Worm (Caenorhabditis elegans): Measurements from ENCODE around the gene otpl-6.
A peak's percentile ranks its signal among the peaks of the same experiment; 100 is the strongest.

otpl-6 gene

DNA sequence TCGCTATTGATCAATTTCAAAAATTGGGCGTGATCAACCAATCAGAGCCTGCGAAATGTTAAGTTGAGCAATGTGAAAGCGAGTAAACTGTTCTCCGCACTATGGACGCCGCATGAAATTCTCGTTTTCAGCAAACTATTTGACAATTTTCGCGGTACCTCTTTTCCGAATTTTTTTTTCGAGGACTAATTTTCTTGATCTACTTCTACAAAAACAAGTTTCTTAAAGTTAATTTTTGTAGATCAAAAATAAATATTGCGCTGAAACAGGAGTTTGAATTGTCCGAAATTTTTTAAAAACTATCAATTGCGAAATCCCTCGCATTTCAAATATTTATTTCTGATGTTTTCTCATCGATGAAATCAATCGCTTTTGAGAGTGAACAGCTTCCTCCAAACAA is 8.2 kb upstream of the otpl-6 start:
- TF ChIP-seq tab-1 (GFP tag; IDR thresholded peaks at IDR 0.05), result no peak
- no peak for TF ChIP-seq ztf-29 (GFP tag; IDR thresholded peaks at IDR 0.05)

DNA sequence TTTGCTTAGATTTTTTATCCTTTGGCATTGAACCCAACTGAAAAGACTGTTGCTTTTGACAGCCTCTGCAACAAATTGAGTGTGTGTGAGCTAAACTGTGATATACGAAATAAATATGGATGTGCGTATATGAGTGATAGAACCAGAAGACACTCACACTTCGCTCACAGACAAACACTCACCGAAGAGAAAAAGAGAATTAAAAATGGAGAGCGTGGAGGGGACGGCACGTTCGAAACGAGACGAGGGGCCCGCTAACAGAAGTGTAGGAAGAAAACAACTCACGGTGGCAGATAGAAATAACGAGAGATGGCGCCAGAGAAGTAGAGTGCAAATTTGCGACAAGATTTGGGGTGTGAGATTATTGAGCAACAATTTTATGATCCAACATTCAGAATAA is 7.6 kb upstream of the otpl-6 start:
- TF ChIP-seq ztf-23 (GFP tag; IDR thresholded peaks at IDR 0.05) (no peak), cog-1 (tag; optimal IDR thresholded peaks at IDR 0.05) (no peak), klf-2 (GFP tag; conservative IDR thresholded peaks at IDR 0.05) (no peak), flt-1 (GFP tag; IDR thresholded peaks at IDR 0.05) (no peak), T22C8.4 (GFP tag; IDR thresholded peaks at IDR 0.05) (no peak), ztf-29 (GFP tag; IDR thresholded peaks at IDR 0.05) (no peak), med-1 (GFP tag; optimal IDR thresholded peaks at IDR 0.05; ENCODE audit: insufficient read depth) (no peak), tab-1 (GFP tag; IDR thresholded peaks at IDR 0.05) (no peak), ref-1 (GFP tag; conservative IDR thresholded peaks at IDR 0.05) (no peak)

ce11 chrV:8518822-8519392 is 7.0 kb upstream of the otpl-6 start, which contains the start of gene F45F2.10:
Gene F45F2.10, minus strand, starts transcription at chrV:8518872.
- TF ChIP-seq ztf-29 (GFP tag; IDR thresholded peaks at IDR 0.05), result no peak
- no peak for TF ChIP-seq ref-1 (GFP tag; conservative IDR thresholded peaks at IDR 0.05)
- TF ChIP-seq ztf-23 (GFP tag; IDR thresholded peaks at IDR 0.05), result no peak
- no peak for TF ChIP-seq flt-1 (GFP tag; IDR thresholded peaks at IDR 0.05)
- TF ChIP-seq T22C8.4 (GFP tag; IDR thresholded peaks at IDR 0.05), result no peak
- TF ChIP-seq cog-1 (tag; optimal IDR thresholded peaks at IDR 0.05), result no peak
- no peak for TF ChIP-seq klf-2 (GFP tag; conservative IDR thresholded peaks at IDR 0.05)
- TF ChIP-seq tab-1 (GFP tag; IDR thresholded peaks at IDR 0.05), result no peak
- TF ChIP-seq med-1 (GFP tag; optimal IDR thresholded peaks at IDR 0.05; ENCODE audit: insufficient read depth), result no peak

- TF ChIP-seq flt-1 (GFP tag; IDR thresholded peaks at IDR 0.05) (no peak), ztf-23 (GFP tag; IDR thresholded peaks at IDR 0.05) (no peak), ztf-29 (GFP tag; IDR thresholded peaks at IDR 0.05) (no peak), tab-1 (GFP tag; IDR thresholded peaks at IDR 0.05) (no peak), med-1 (GFP tag; optimal IDR thresholded peaks at IDR 0.05; ENCODE audit: insufficient read depth) (no peak), ref-1 (GFP tag; conservative IDR thresholded peaks at IDR 0.05) (no peak), T22C8.4 (GFP tag; IDR thresholded peaks at IDR 0.05) (no peak), klf-2 (GFP tag; conservative IDR thresholded peaks at IDR 0.05) (no peak), cog-1 (tag; optimal IDR thresholded peaks at IDR 0.05) (no peak)
These were observed 4.9 kb upstream of the otpl-6 start, which contains the start of the genes F45F2.11 and otpl-7 for ce11 chrV:8520846-8521553. Gene F45F2.11, minus strand, starts transcription at chrV:8520896. Gene otpl-7, plus strand, starts transcription at chrV:8521503.

- TF ChIP-seq T22C8.4 (GFP tag; IDR thresholded peaks at IDR 0.05) (no peak), klf-2 (GFP tag; conservative IDR thresholded peaks at IDR 0.05) (no peak), cog-1 (tag; optimal IDR thresholded peaks at IDR 0.05) (no peak), tab-1 (GFP tag; IDR thresholded peaks at IDR 0.05) (no peak), ref-1 (GFP tag; conservative IDR thresholded peaks at IDR 0.05) (no peak), flt-1 (GFP tag; IDR thresholded peaks at IDR 0.05) (no peak), ztf-23 (GFP tag; IDR thresholded peaks at IDR 0.05) (no peak), ztf-29 (GFP tag; IDR thresholded peaks at IDR 0.05) (no peak), med-1 (GFP tag; optimal IDR thresholded peaks at IDR 0.05; ENCODE audit: insufficient read depth) (no peak)
These were observed 3.3 kb downstream of the otpl-6 start, which contains the start of gene otpl-5 for ce11 chrV:8529219-8529618. Gene otpl-5, plus strand, starts transcription at chrV:8529519.

DNA sequence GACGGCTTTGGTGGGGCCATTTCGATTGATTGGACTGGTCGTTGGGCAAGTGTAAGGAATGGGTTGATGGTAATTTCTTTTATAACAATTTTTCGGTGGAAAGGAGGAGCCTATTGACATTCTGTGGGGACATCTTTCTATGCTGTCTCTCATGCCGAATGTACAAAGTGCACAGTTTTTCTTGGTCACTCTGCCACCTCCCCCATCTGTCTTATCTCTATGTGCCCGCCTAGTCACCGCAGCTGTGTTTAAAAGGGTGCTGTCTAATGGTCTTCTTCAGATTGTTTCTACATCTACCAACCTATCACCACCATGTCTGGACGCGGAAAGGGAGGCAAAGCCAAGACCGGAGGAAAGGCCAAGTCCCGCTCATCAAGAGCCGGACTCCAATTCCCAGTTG is 7.2 kb downstream of the otpl-6 start, which contains the start of the genes his-8 and his-7:
Gene his-8, minus strand, starts transcription at position 20 of the 400 bp plus-strand sequence.
Gene his-7, plus strand, starts transcription at position 313 of the 400 bp plus-strand sequence.
- TF ChIP-seq flt-1 (GFP tag; IDR thresholded peaks at IDR 0.05), result peak; percentile 77

DNA sequence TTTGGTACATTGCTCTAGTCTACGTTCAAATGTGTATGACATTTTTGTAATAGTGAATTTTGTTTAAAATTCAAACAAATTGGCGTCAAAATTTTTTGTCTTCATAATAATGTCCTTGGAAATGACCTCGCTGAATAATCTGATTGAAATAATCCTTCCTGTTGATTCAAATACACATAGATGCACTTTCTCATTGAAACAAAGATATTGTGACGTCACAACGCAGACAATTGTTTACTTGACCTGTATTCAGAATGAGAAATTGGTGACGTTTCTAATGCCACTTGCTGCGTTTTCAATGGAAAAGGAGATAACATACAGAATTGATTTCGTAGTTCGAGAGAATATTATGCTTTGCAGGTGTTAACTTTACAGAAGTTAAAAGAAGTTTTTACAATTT is 8.0 kb downstream of the otpl-6 start:
- TF ChIP-seq flt-1 (GFP tag; IDR thresholded peaks at IDR 0.05) (no peak), tab-1 (GFP tag; IDR thresholded peaks at IDR 0.05) (no peak), klf-2 (GFP tag; conservative IDR thresholded peaks at IDR 0.05) (no peak), T22C8.4 (GFP tag; IDR thresholded peaks at IDR 0.05) (no peak), ztf-23 (GFP tag; IDR thresholded peaks at IDR 0.05) (no peak), cog-1 (tag; optimal IDR thresholded peaks at IDR 0.05) (no peak), med-1 (GFP tag; optimal IDR thresholded peaks at IDR 0.05; ENCODE audit: insufficient read depth) (no peak), ref-1 (GFP tag; conservative IDR thresholded peaks at IDR 0.05) (no peak), ztf-29 (GFP tag; IDR thresholded peaks at IDR 0.05) (no peak)

DNA sequence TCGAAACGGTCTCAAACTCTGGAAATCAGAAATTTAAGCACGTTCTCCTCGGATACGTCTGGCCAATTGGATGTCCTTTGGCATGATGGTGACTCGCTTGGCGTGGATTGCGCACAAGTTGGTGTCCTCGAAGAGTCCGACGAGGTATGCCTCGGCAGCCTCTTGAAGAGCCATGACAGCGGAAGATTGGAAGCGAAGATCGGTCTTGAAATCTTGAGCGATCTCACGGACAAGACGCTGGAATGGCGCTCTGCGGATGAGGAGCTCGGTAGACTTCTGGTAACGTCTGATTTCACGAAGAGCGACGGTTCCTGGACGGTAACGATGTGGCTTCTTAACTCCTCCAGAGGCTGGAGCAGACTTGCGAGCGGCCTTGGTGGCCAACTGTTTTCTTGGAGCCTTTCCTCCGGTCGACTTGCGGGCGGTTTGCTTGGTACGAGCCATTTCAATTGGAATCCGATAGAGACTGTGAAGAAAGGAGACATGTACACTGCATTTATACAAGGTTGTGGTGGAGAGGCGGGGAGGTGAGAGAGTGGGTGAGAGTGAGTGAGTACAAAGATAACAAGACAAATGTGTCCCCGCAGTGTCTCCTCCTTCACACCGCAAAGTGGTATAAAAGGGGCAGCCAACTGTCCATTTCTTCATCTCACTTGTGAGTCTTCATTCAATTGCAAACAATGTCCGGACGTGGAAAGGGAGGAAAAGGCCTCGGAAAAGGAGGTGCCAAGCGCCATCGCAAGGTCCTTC is 8.8 kb downstream of the otpl-6 start, which contains the start of the genes his-6 and his-5:
Gene his-6, minus strand, starts transcription at position 444 of the 750 bp plus-strand sequence.
Gene his-5, plus strand, starts transcription at position 681 of the 750 bp plus-strand sequence.
- 0 out of 2 replicates have a peak, but pooled peaks have one; percentile 29 for TF ChIP-seq klf-2 (GFP tag; conservative IDR thresholded peaks at IDR 0.05)
- peak; percentile 72 for TF ChIP-seq flt-1 (GFP tag; IDR thresholded peaks at IDR 0.05)
- TF ChIP-seq ztf-23 (GFP tag; IDR thresholded peaks at IDR 0.05), result peak; percentile 73; the same call in 1 of the 2 replicates
- TF ChIP-seq cog-1 (tag; optimal IDR thresholded peaks at IDR 0.05), result peak; percentile 2
- peak; percentile 31; the same call in 1 of the 2 replicates for TF ChIP-seq ztf-29 (GFP tag; IDR thresholded peaks at IDR 0.05)

DNA sequence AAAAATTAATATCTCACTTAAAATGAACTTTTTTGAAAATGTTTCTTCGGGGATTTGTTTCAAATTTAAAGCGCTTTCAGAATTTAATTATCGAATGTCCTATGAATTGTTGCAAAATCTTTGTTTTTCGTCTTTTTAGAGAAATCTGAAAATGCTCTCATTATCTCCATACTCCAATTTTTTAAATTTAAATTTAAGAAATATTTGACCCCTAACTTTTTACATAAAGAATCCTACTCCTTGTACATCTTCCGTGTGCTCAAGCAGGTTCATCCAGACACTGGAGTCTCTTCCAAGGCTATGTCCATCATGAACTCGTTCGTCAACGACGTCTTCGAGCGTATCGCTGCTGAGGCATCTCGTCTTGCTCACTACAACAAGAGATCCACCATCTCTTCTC is 10.3 kb downstream of the otpl-6 start, which contains the start of gene his-39:
Gene his-39, plus strand, starts transcription at position 301 of the 400 bp plus-strand sequence.
- TF ChIP-seq klf-2 (GFP tag; conservative IDR thresholded peaks at IDR 0.05) (no peak), tab-1 (GFP tag; IDR thresholded peaks at IDR 0.05) (no peak), cog-1 (tag; optimal IDR thresholded peaks at IDR 0.05) (no peak), ztf-23 (GFP tag; IDR thresholded peaks at IDR 0.05) (no peak), T22C8.4 (GFP tag; IDR thresholded peaks at IDR 0.05) (no peak), med-1 (GFP tag; optimal IDR thresholded peaks at IDR 0.05; ENCODE audit: insufficient read depth) (no peak), flt-1 (GFP tag; IDR thresholded peaks at IDR 0.05) (no peak), ztf-29 (GFP tag; IDR thresholded peaks at IDR 0.05) (no peak), ref-1 (GFP tag; conservative IDR thresholded peaks at IDR 0.05) (no peak)

Data from whole organism, midembryonic.